Fruit fly (Drosophila melanogaster) whole organism, embryonic: ENCODE results near the gene CG3149.

Source experiments
- Asciz ChIP-seq: fragments of 200-800 bp; sonication (Bioruptor generic); optimal IDR thresholded peaks from 2 replicates; lab custom pipeline; 2017; ENCODE audit warnings: missing biosample characterization, mild to moderate bottlenecking, missing genetic modification characterization, missing genetic modification reagents
- Bdp1 ChIP-seq: fragments of 200-800 bp; sonication (Bioruptor generic); optimal IDR thresholded peaks from 3 replicates; lab custom pipeline; 2016; ENCODE audit warnings: missing biosample characterization, missing genetic modification characterization
- CG10147 ChIP-seq: fragments of 200-800 bp; sonication (Bioruptor generic); optimal IDR thresholded peaks from 2 replicates; lab custom pipeline; 2019; ENCODE audit warnings: missing biosample characterization, mild to moderate bottlenecking, missing genetic modification characterization, moderate library complexity
- CG10209 ChIP-seq: fragments of 200-800 bp; sonication (Bioruptor generic); optimal IDR thresholded peaks from 3 replicates; lab custom pipeline; 2017; ENCODE audit warnings: missing biosample characterization, mild to moderate bottlenecking, missing genetic modification characterization, missing genetic modification reagents
- CG11696 ChIP-seq: fragments of 200-800 bp; sonication (Bioruptor generic); IDR thresholded peaks from 2 replicates; pipeline ENCODE4 v1.3.6; 2022; ENCODE audit warnings: missing biosample characterization, missing genetic modification characterization
- CG12769 ChIP-seq: fragments of 200-800 bp; sonication (Bioruptor generic); optimal IDR thresholded peaks from 2 replicates; lab custom pipeline; 2019; ENCODE audit warnings: missing biosample characterization, mild to moderate bottlenecking, missing genetic modification characterization, moderate library complexity
- CG14860 ChIP-seq: fragments of 200-800 bp; sonication (Bioruptor generic); IDR thresholded peaks from 3 replicates; pipeline ENCODE4 v1.3.6; 2022; ENCODE audit warnings: missing biosample characterization, missing genetic modification characterization; ENCODE audit not compliant: partially characterized antibody
- CG15269 ChIP-seq: fragments of 200-800 bp; sonication (Bioruptor generic); optimal IDR thresholded peaks from 2 replicates; lab custom pipeline; 2018; ENCODE audit warnings: missing biosample characterization, mild to moderate bottlenecking, missing genetic modification characterization, moderate library complexity
- CG15514 ChIP-seq: fragments of 200-800 bp; sonication (Bioruptor generic); optimal IDR thresholded peaks from 3 replicates; lab custom pipeline; 2017; ENCODE audit warnings: missing biosample characterization, missing genetic modification characterization, mild to moderate bottlenecking, moderate library complexity, missing genetic modification reagents
- CG16813 ChIP-seq: fragments of 200-800 bp; sonication (Bioruptor generic); IDR thresholded peaks from 3 replicates; pipeline ENCODE4 v1.3.6; 2022; ENCODE audit warnings: missing biosample characterization, missing genetic modification characterization; ENCODE audit not compliant: partially characterized antibody
- CG17186 ChIP-seq: fragments of 200-800 bp; sonication (Bioruptor generic); optimal IDR thresholded peaks from 3 replicates; lab custom pipeline; 2017; ENCODE audit warnings: missing biosample characterization, missing genetic modification reagents, missing genetic modification characterization
- CG17802 ChIP-seq: fragments of 200-800 bp; sonication (Bioruptor generic); optimal IDR thresholded peaks from 2 replicates; lab custom pipeline; 2018; ENCODE audit warnings: missing biosample characterization, mild to moderate bottlenecking, missing genetic modification characterization, moderate library complexity
- CG18764 ChIP-seq: fragments of 200-800 bp; sonication (Bioruptor generic); optimal IDR thresholded peaks from 3 replicates; lab custom pipeline; 2016; ENCODE audit warnings: missing biosample characterization, missing genetic modification characterization
- CG31224 ChIP-seq: fragments of 200-800 bp; sonication (Bioruptor generic); IDR thresholded peaks from 2 replicates; pipeline ENCODE4 v1.3.6; 2022; ENCODE audit warnings: missing biosample characterization, missing genetic modification characterization
- CG3163 ChIP-seq: fragments of 200-800 bp; sonication (Bioruptor generic); optimal IDR thresholded peaks from 3 replicates; lab custom pipeline; 2016; ENCODE audit warnings: missing biosample characterization, missing genetic modification characterization
- CG4820 ChIP-seq: fragments of 200-800 bp; sonication (Bioruptor generic); optimal IDR thresholded peaks from 3 replicates; lab custom pipeline; 2016; ENCODE audit warnings: missing biosample characterization, missing genetic modification characterization
- CG6791 ChIP-seq: fragments of 200-800 bp; sonication (Bioruptor generic); IDR thresholded peaks from 3 replicates; pipeline ENCODE4 v1.3.6; 2022; ENCODE audit warnings: missing biosample characterization, missing genetic modification characterization; ENCODE audit not compliant: partially characterized antibody
- CG8359 ChIP-seq: fragments of 200-800 bp; sonication (Bioruptor generic); optimal IDR thresholded peaks from 2 replicates; lab custom pipeline; 2017; ENCODE audit warnings: missing biosample characterization, mild to moderate bottlenecking, missing genetic modification characterization, borderline replicate concordance
- Dll ChIP-seq: fragments of 200-800 bp; sonication (Bioruptor generic); IDR thresholded peaks from 4 replicates; pipeline ENCODE4 v1.3.6; 2022; ENCODE audit warnings: missing biosample characterization, missing genetic modification characterization; ENCODE audit not compliant: partially characterized antibody
- Dp ChIP-seq: fragments of 200-800 bp; sonication (Bioruptor generic); optimal IDR thresholded peaks from 2 replicates; lab custom pipeline; 2018; ENCODE audit warnings: missing biosample characterization, mild to moderate bottlenecking, missing genetic modification characterization, moderate library complexity
- E2f2 ChIP-seq: fragments of 200-800 bp; sonication (Bioruptor generic); IDR thresholded peaks from 2 replicates; pipeline ENCODE4 v1.3.6; 2022; ENCODE audit warnings: missing biosample characterization, missing genetic modification characterization
- Gsc ChIP-seq: fragments of 200-800 bp; sonication (Bioruptor generic); IDR thresholded peaks from 2 replicates; pipeline ENCODE4 v1.3.6; 2022; ENCODE audit warnings: missing biosample characterization, missing genetic modification characterization
- HHEX ChIP-seq: fragments of 200-800 bp; sonication (Bioruptor generic); optimal IDR thresholded peaks from 3 replicates; lab custom pipeline; 2017; ENCODE audit warnings: missing biosample characterization, mild to moderate bottlenecking, missing genetic modification characterization, missing genetic modification reagents
- HLH4C ChIP-seq: fragments of 200-800 bp; sonication (Bioruptor generic); IDR thresholded peaks from 3 replicates; pipeline ENCODE4 v1.3.6; 2022; ENCODE audit warnings: missing biosample characterization, missing genetic modification characterization; ENCODE audit not compliant: partially characterized antibody
- MBD-R2 ChIP-seq: fragments of 200-800 bp; sonication (Bioruptor generic); IDR thresholded peaks from 2 replicates; pipeline ENCODE4 v1.3.6; 2022; ENCODE audit warnings: missing biosample characterization, missing genetic modification characterization
- Mes4 ChIP-seq: fragments of 200-800 bp; sonication (Bioruptor generic); optimal IDR thresholded peaks from 2 replicates; lab custom pipeline; 2016; ENCODE audit warnings: missing biosample characterization, missing genetic modification characterization
- Oli ChIP-seq: fragments of 200-800 bp; sonication (Bioruptor generic); optimal IDR thresholded peaks from 2 replicates; lab custom pipeline; 2018; ENCODE audit warnings: missing biosample characterization, mild to moderate bottlenecking, missing genetic modification characterization, moderate library complexity
- Sin3A ChIP-seq: fragments of >200 bp; optimal IDR thresholded peaks from 2 replicates; lab custom pipeline; 2018
- ara ChIP-seq: fragments of 200-800 bp; sonication (Bioruptor generic); IDR thresholded peaks from 2 replicates; pipeline ENCODE4 v1.3.6; 2022; ENCODE audit warnings: missing biosample characterization, missing genetic modification characterization
- ato ChIP-seq: fragments of 200-800 bp; sonication (Bioruptor generic); IDR thresholded peaks from 2 replicates; pipeline ENCODE4 v1.3.6; 2022; ENCODE audit warnings: missing biosample characterization, missing genetic modification characterization; ENCODE audit not compliant: partially characterized antibody
- cad ChIP-seq: fragments of >200 bp; optimal IDR thresholded peaks from 2 replicates; lab custom pipeline; 2017; ENCODE audit warnings: missing biosample characterization, missing genetic modification characterization
- cato ChIP-seq: fragments of 200-800 bp; sonication (Bioruptor generic); optimal IDR thresholded peaks from 2 replicates; lab custom pipeline; 2016; ENCODE audit warnings: missing biosample characterization, missing genetic modification characterization, borderline replicate concordance
- chif ChIP-seq, 2 experiments: fragments of 200-800 bp; sonication (Bioruptor generic); optimal IDR thresholded peaks; 3 replicates each; lab custom pipeline; 2016; ENCODE audit warnings: missing biosample characterization in 2 of 2, missing genetic modification characterization in 2 of 2
- cwo ChIP-seq: fragments of 200-800 bp; sonication (Bioruptor generic); optimal IDR thresholded peaks from 3 replicates; lab custom pipeline; 2017; ENCODE audit warnings: missing biosample characterization, missing genetic modification characterization, mild to moderate bottlenecking, moderate library complexity, missing genetic modification reagents
- dan ChIP-seq: fragments of 200-800 bp; sonication (Bioruptor generic); IDR thresholded peaks from 2 replicates; pipeline ENCODE4 v1.3.6; 2022; ENCODE audit warnings: missing biosample characterization, missing genetic modification characterization
- dpn ChIP-seq, 2 experiments: fragments of 200-800 bp; sonication (Bioruptor generic); optimal IDR thresholded peaks; 3 replicates each; lab custom pipeline; 2016; ENCODE audit warnings: missing biosample characterization in 2 of 2, missing genetic modification characterization in 2 of 2
- ems ChIP-seq: fragments of 200-800 bp; sonication (Bioruptor generic); optimal IDR thresholded peaks from 3 replicates; lab custom pipeline; 2016; ENCODE audit warnings: missing biosample characterization, missing genetic modification characterization
- gce ChIP-seq: fragments of 200-800 bp; sonication (Bioruptor generic); IDR thresholded peaks from 3 replicates; pipeline ENCODE4 v1.3.6; 2022; ENCODE audit warnings: missing biosample characterization, missing genetic modification characterization
- mld ChIP-seq: fragments of 200-800 bp; sonication (Bioruptor generic); IDR thresholded peaks from 3 replicates; pipeline ENCODE4 v1.3.6; 2022; ENCODE audit warnings: missing biosample characterization, missing genetic modification characterization; ENCODE audit not compliant: partially characterized antibody
- nerfin-1 ChIP-seq: fragments of 200-800 bp; sonication (Bioruptor generic); optimal IDR thresholded peaks from 3 replicates; lab custom pipeline; 2019; ENCODE audit warnings: missing biosample characterization, mild to moderate bottlenecking, missing genetic modification characterization, moderate library complexity
- nerfin-2 ChIP-seq: fragments of 200-800 bp; sonication (Bioruptor generic); IDR thresholded peaks from 2 replicates; pipeline ENCODE4 v1.3.6; 2022; ENCODE audit warnings: missing biosample characterization, missing genetic modification characterization; ENCODE audit not compliant: partially characterized antibody
- nmo ChIP-seq: fragments of 200-800 bp; sonication (Bioruptor generic); optimal IDR thresholded peaks from 2 replicates; lab custom pipeline; 2018; ENCODE audit warnings: missing biosample characterization, mild to moderate bottlenecking, missing genetic modification characterization, moderate library complexity
- pb ChIP-seq: fragments of 200-800 bp; sonication (Bioruptor generic); optimal IDR thresholded peaks from 3 replicates; lab custom pipeline; 2016; ENCODE audit warnings: missing biosample characterization, missing genetic modification characterization
- pita ChIP-seq: fragments of 200-800 bp; sonication (Bioruptor generic); optimal IDR thresholded peaks from 2 replicates; lab custom pipeline; 2017; ENCODE audit warnings: missing biosample characterization, mild to moderate bottlenecking, missing genetic modification characterization
- pzg ChIP-seq: fragments of 200-800 bp; sonication (Bioruptor generic); optimal IDR thresholded peaks from 3 replicates; lab custom pipeline; 2018; ENCODE audit warnings: missing biosample characterization, mild to moderate bottlenecking, missing genetic modification characterization, moderate library complexity
- repo ChIP-seq: fragments of 200-800 bp; sonication (Bioruptor generic); optimal IDR thresholded peaks from 2 replicates; lab custom pipeline; 2016; ENCODE audit warnings: missing biosample characterization, missing genetic modification characterization
- row ChIP-seq: fragments of 200-800 bp; sonication (Bioruptor generic); IDR thresholded peaks from 3 replicates; pipeline ENCODE4 v1.3.6; 2022; ENCODE audit warnings: missing biosample characterization, missing genetic modification characterization
- sens ChIP-seq: fragments of 200-800 bp; sonication (Bioruptor generic); peaks from one replicate; lab custom pipeline; 2016; ENCODE audit warnings: missing biosample characterization, missing genetic modification characterization
- so ChIP-seq: fragments of 200-800 bp; sonication (Bioruptor generic); IDR thresholded peaks from 3 replicates; pipeline ENCODE4 v1.3.6; 2022; ENCODE audit warnings: missing biosample characterization, missing genetic modification characterization
- toy ChIP-seq: fragments of 200-800 bp; sonication (Bioruptor generic); IDR thresholded peaks from 2 replicates; pipeline ENCODE4 v1.3.6; 2022; ENCODE audit warnings: missing biosample characterization, missing genetic modification characterization
- vnd ChIP-seq: fragments of 200-800 bp; sonication (Bioruptor generic); IDR thresholded peaks from 3 replicates; pipeline ENCODE4 v1.3.6; 2022; ENCODE audit warnings: missing biosample characterization, missing genetic modification characterization; ENCODE audit not compliant: partially characterized antibody

The CG3149 gene

DNA sequence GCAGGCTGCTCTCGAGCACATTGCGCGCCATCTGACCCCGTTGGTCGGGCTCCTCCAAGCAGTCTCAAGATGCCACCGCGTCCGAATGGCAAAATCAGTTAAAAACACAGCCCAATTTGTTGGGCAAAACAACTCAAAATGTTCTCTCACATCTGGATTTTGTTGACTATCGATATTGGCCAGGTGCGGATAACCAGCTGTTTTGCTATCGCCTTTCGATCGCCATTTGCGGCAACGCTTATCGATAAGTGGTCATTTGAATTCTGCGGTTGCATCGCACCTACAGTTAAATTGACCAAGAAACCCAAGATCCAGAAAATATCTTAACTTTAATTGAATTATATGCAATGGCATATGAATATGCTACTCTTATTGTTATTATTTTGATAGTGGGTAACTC lies at the start of gene CG3149 (continued):
- TF ChIP-seq CG6791 = peak; percentile 81
- TF ChIP-seq Oli (tag; lab: Kevin White, UChicago) = no peak
- peak; percentile 72 for TF ChIP-seq ato (GFP tag; lab: Robert Waterston, UW)
- TF ChIP-seq vnd (GFP tag; lab: Robert Waterston, UW) = peak; percentile 69
- TF ChIP-seq CG8359 = no peak
- TF ChIP-seq cato (GFP tag; lab: Kevin White, UChicago) = no peak
- no peak for TF ChIP-seq nerfin-1 (tag; lab: Kevin White, UChicago)
- no peak for TF ChIP-seq so
- TF ChIP-seq sens (GFP tag; lab: Kevin White, UChicago) = no peak
- TF ChIP-seq Dp (GFP tag; lab: Kevin White, UChicago) = peak; percentile 86
- TF ChIP-seq nerfin-2 (GFP tag; lab: Robert Waterston, UW) = peak; percentile 73
- no peak for TF ChIP-seq CG3163
- no peak for TF ChIP-seq ara
- peak; percentile 76 for TF ChIP-seq Dll
- TF ChIP-seq dan = no peak
- no peak for TF ChIP-seq chif (GFP tag; optimal IDR thresholded peaks at IDR 0.05; lab: Kevin White, UChicago)
- TF ChIP-seq CG17186 (GFP tag; lab: Kevin White, UChicago) = peak; percentile 8
- TF ChIP-seq E2f2 (GFP tag; lab: Robert Waterston, UW) = peak; percentile 89
- TF ChIP-seq CG10147 (GFP tag; lab: Kevin White, UChicago) = no peak
- TF ChIP-seq Bdp1 (GFP tag; lab: Kevin White, UChicago) = no peak
- TF ChIP-seq HLH4C (GFP tag; lab: Robert Waterston, UW) = peak; percentile 82
- no peak for TF ChIP-seq CG17802 (tag; lab: Kevin White, UChicago)
- no peak for TF ChIP-seq toy (GFP tag; lab: Robert Waterston, UW)
- peak; percentile 31 for TF ChIP-seq CG15514
- no peak for TF ChIP-seq pita (GFP tag; lab: Kevin White, UChicago)
- TF ChIP-seq MBD-R2 (GFP tag; lab: Robert Waterston, UW) = peak; percentile 62
- TF ChIP-seq HHEX (GFP tag; lab: Kevin White, UChicago) = no peak
- TF ChIP-seq Gsc (GFP tag; lab: Robert Waterston, UW) = no peak
- no peak for TF ChIP-seq CG10209
- no peak for TF ChIP-seq nmo (GFP tag; lab: Kevin White, UChicago)
- TF ChIP-seq CG11696 (GFP tag; lab: Robert Waterston, UW) = no peak
- no peak for TF ChIP-seq repo
- TF ChIP-seq CG12769 (tag; lab: Kevin White, UChicago) = no peak
- peak; percentile 71 for TF ChIP-seq CG14860
- TF ChIP-seq CG4820 (GFP tag; lab: Kevin White, UChicago) = no peak
- no peak for TF ChIP-seq ems (GFP tag; lab: Kevin White, UChicago)
- TF ChIP-seq CG31224 (GFP tag; lab: Robert Waterston, UW) = no peak
- peak; percentile 83 for TF ChIP-seq mld (GFP tag; lab: Robert Waterston, UW)
- TF ChIP-seq pb (GFP tag; lab: Kevin White, UChicago) = no peak
- TF ChIP-seq pzg (GFP tag; lab: Kevin White, UChicago) = peak; percentile 49
- no peak for TF ChIP-seq Sin3A (lab: Kevin White, UChicago)
- no peak; the same call in 2 of the 3 replicates for TF ChIP-seq row (GFP tag; lab: Robert Waterston, UW)
- TF ChIP-seq Asciz (GFP tag; lab: Kevin White, UChicago) = no peak
- no peak for TF ChIP-seq gce (GFP tag; lab: Robert Waterston, UW)
- TF ChIP-seq CG16813 = peak; percentile 62
- TF ChIP-seq cwo = no peak
- TF ChIP-seq CG15269 (tag; lab: Kevin White, UChicago) = no peak
- no peak for TF ChIP-seq dpn (GFP tag; optimal IDR thresholded peaks at IDR 0.05; lab: Kevin White, UChicago)
- no peak for TF ChIP-seq CG18764 (GFP tag; lab: Kevin White, UChicago)
- no peak for TF ChIP-seq cad (GFP tag; lab: Kevin White, UChicago)
- no peak for TF ChIP-seq Mes4 (GFP tag; lab: Kevin White, UChicago)
